Worm (Caenorhabditis elegans): ENCODE measurements around the gene F54E2.9.

F54E2.9 gene

ce11 chrV:2769754-2770153 is 44.0 kb downstream of the F54E2.9 start, which contains the start of gene dhs-15:
TSS of gene dhs-15 (minus strand) at chrV:2769854.
- TF ChIP-seq nhr-85 (tag) (peak; percentile 64), ces-1 (GFP tag; optimal IDR thresholded peaks at IDR 0.05) (no peak)

- TF ChIP-seq nhr-71 (tag; optimal IDR thresholded peaks at IDR 0.05) = no peak
- no peak for TF ChIP-seq hlh-4 (tag; optimal IDR thresholded peaks at IDR 0.05)
- TF ChIP-seq lin-39 (tag; optimal IDR thresholded peaks at IDR 0.05) = no peak
- TF ChIP-seq snu-23 (GFP tag; optimal IDR thresholded peaks at IDR 0.05) = no peak
- no peak for TF ChIP-seq mdl-1 (tag; optimal IDR thresholded peaks at IDR 0.05)
- TF ChIP-seq mab-9 (GFP tag; IDR thresholded peaks at IDR 0.05) = no peak
- TF ChIP-seq nhr-11 (tag; optimal IDR thresholded peaks at IDR 0.05) = no peak
- TF ChIP-seq efl-1 (optimal IDR thresholded peaks at IDR 0.05) = no peak
- no peak for TF ChIP-seq efl-1 (GFP tag; optimal IDR thresholded peaks at IDR 0.05 in 1 of 2)
- no peak for TF ChIP-seq C16A3.4 (tag; optimal IDR thresholded peaks at IDR 0.05)
- TF ChIP-seq unc-98 (GFP tag; IDR thresholded peaks at IDR 0.05) = no peak
- no peak for TF ChIP-seq alr-1 (tag; optimal IDR thresholded peaks at IDR 0.05; ENCODE audit: borderline replicate concordance)
- TF ChIP-seq lin-13 (GFP tag; optimal IDR thresholded peaks at IDR 0.05) = no peak
- no peak for TF ChIP-seq nhr-19 (GFP tag; conservative IDR thresholded peaks at IDR 0.05)
- no peak for TF ChIP-seq ces-1 (GFP tag; optimal IDR thresholded peaks at IDR 0.05)
- no peak for TF ChIP-seq xbp-1 (tag; optimal IDR thresholded peaks at IDR 0.05)
- TF ChIP-seq egl-27 (tag; optimal IDR thresholded peaks at IDR 0.05) = no peak
- no peak for TF ChIP-seq nhr-85 (tag)
- TF ChIP-seq Y116A8C.19 (tag; optimal IDR thresholded peaks at IDR 0.05; ENCODE audit: borderline replicate concordance) = no peak
Measured at ce11 chrV:2767465-2767864, 46.3 kb downstream of the F54E2.9 start, which contains the start of gene R05D8.9. TSS of gene R05D8.9 (minus strand) at chrV:2767565.

- TF ChIP-seq hpl-2 (GFP tag; optimal IDR thresholded peaks at IDR 0.05) (no peak), lin-35 (GFP tag; optimal IDR thresholded peaks at IDR 0.05) (peak in 1 of 2 experiments; percentile 21), elt-2 (tag; optimal IDR thresholded peaks at IDR 0.05) (peak; percentile 71), zip-4 (GFP tag; optimal IDR thresholded peaks at IDR 0.05) (no peak), egl-13 (tag; optimal IDR thresholded peaks at IDR 0.05) (no peak)
Measured at ce11 chrV:2765052-2765451, 48.7 kb downstream of the F54E2.9 start, which contains the start of gene dhs-14. TSS of gene dhs-14 (minus strand) at chrV:2765200.

- no peak for TF ChIP-seq pag-3 (tag; optimal IDR thresholded peaks at IDR 0.05; ENCODE audit: borderline replicate concordance, insufficient read depth)
- no peak for TF ChIP-seq unc-98 (GFP tag; IDR thresholded peaks at IDR 0.05)
- TF ChIP-seq nhr-20 (tag; optimal IDR thresholded peaks at IDR 0.05) = peak; percentile 57
- no peak for TF ChIP-seq ztf-11 (tag; optimal IDR thresholded peaks at IDR 0.05)
- TF ChIP-seq skn-1 (tag; optimal IDR thresholded peaks at IDR 0.05) = peak; percentile 32
Measured at ce11 chrV:2763105-2763504, 50.7 kb downstream of the F54E2.9 start, which contains the start of gene R05D8.7. TSS of gene R05D8.7 (minus strand) at chrV:2763208.

Measured in whole organism, L1 larva.